Fruit fly (Drosophila melanogaster) whole organism, embryonic: ENCODE results near the gene gro.

Experiments used
- Abd-B ChIP-seq: fragments of 200-800 bp; sonication (Bioruptor generic); optimal IDR thresholded peaks from 2 replicates; lab custom pipeline; 2018; ENCODE audit warnings: missing biosample characterization, mild to moderate bottlenecking, missing genetic modification characterization, moderate library complexity
- C15 ChIP-seq: fragments of 200-800 bp; sonication (Bioruptor generic); IDR thresholded peaks from 3 replicates; pipeline ENCODE4 v1.3.6; 2022; ENCODE audit warnings: missing biosample characterization, missing genetic modification characterization
- CG11456 ChIP-seq: fragments of 200-800 bp; sonication (Bioruptor generic); IDR thresholded peaks from 3 replicates; pipeline ENCODE4 v1.3.6; 2022; ENCODE audit warnings: missing biosample characterization, missing genetic modification characterization
- CG18262 ChIP-seq: fragments of 200-800 bp; optimal IDR thresholded peaks from 3 replicates; lab custom pipeline; 2019; ENCODE audit warnings: missing biosample characterization, mild to moderate bottlenecking, missing genetic modification characterization, moderate library complexity
- CG18599 ChIP-seq: fragments of 200-800 bp; sonication (Bioruptor generic); optimal IDR thresholded peaks from 3 replicates; lab custom pipeline; 2017; ENCODE audit warnings: missing biosample characterization, missing genetic modification characterization, mild to moderate bottlenecking, moderate library complexity, missing genetic modification reagents
- CG2712 ChIP-seq: fragments of 200-800 bp; optimal IDR thresholded peaks from 3 replicates; lab custom pipeline; 2019; ENCODE audit warnings: missing biosample characterization, mild to moderate bottlenecking, missing genetic modification characterization, moderate library complexity
- CG3163 ChIP-seq: fragments of 200-800 bp; sonication (Bioruptor generic); optimal IDR thresholded peaks from 3 replicates; lab custom pipeline; 2016; ENCODE audit warnings: missing biosample characterization, missing genetic modification characterization
- CG33213 ChIP-seq: fragments of 200-800 bp; sonication (Bioruptor generic); optimal IDR thresholded peaks from 3 replicates; lab custom pipeline; 2016; ENCODE audit warnings: missing biosample characterization, missing genetic modification characterization
- CG6791 ChIP-seq: fragments of 200-800 bp; sonication (Bioruptor generic); IDR thresholded peaks from 3 replicates; pipeline ENCODE4 v1.3.6; 2022; ENCODE audit warnings: missing biosample characterization, missing genetic modification characterization; ENCODE audit not compliant: partially characterized antibody
- CG7786 ChIP-seq: fragments of 200-800 bp; sonication (Bioruptor generic); optimal IDR thresholded peaks from 2 replicates; lab custom pipeline; 2016; ENCODE audit warnings: missing biosample characterization, missing genetic modification characterization
- CG8281 ChIP-seq: fragments of 200-800 bp; sonication (Bioruptor generic); optimal IDR thresholded peaks from 2 replicates; lab custom pipeline; 2018; ENCODE audit warnings: missing biosample characterization, mild to moderate bottlenecking, missing genetic modification characterization, moderate library complexity
- Chrac-16 ChIP-seq: fragments of 200-800 bp; sonication (Bioruptor generic); optimal IDR thresholded peaks from 3 replicates; lab custom pipeline; 2016; ENCODE audit warnings: missing biosample characterization, missing genetic modification characterization
- CkIIα-i1 ChIP-seq: fragments of 200-800 bp; sonication (Bioruptor generic); IDR thresholded peaks from 2 replicates; pipeline ENCODE4 v1.3.6; 2022; ENCODE audit warnings: missing biosample characterization, missing genetic modification characterization
- Dad ChIP-seq: fragments of 200-800 bp; sonication (Bioruptor generic); optimal IDR thresholded peaks from 3 replicates; lab custom pipeline; 2016; ENCODE audit warnings: missing biosample characterization, missing genetic modification characterization
- E2f1 ChIP-seq: fragments of 200-800 bp; sonication (Bioruptor generic); IDR thresholded peaks from 2 replicates; pipeline ENCODE4 v1.3.6; 2022; ENCODE audit warnings: missing biosample characterization, missing genetic modification characterization
- Fer1 ChIP-seq: fragments of 200-800 bp; sonication (Bioruptor generic); optimal IDR thresholded peaks from 2 replicates; lab custom pipeline; 2017; ENCODE audit warnings: missing biosample characterization, mild to moderate bottlenecking, missing genetic modification characterization
- Gsc ChIP-seq: fragments of 200-800 bp; sonication (Bioruptor generic); IDR thresholded peaks from 2 replicates; pipeline ENCODE4 v1.3.6; 2022; ENCODE audit warnings: missing biosample characterization, missing genetic modification characterization
- Hand ChIP-seq: fragments of 200-800 bp; sonication (Bioruptor generic); optimal IDR thresholded peaks from 2 replicates; lab custom pipeline; 2017; ENCODE audit warnings: mild to moderate bottlenecking, missing biosample characterization, missing genetic modification reagents, missing genetic modification characterization
- Lhr ChIP-seq: fragments of 200-800 bp; sonication (Bioruptor generic); optimal IDR thresholded peaks from 3 replicates; lab custom pipeline; 2017; ENCODE audit warnings: mild to moderate bottlenecking, missing biosample characterization, missing genetic modification reagents, missing genetic modification characterization
- Mes4 ChIP-seq: fragments of 200-800 bp; sonication (Bioruptor generic); optimal IDR thresholded peaks from 2 replicates; lab custom pipeline; 2016; ENCODE audit warnings: missing biosample characterization, missing genetic modification characterization
- Myb ChIP-seq: fragments of 200-800 bp; sonication (Bioruptor generic); optimal IDR thresholded peaks from 2 replicates; lab custom pipeline; 2016; ENCODE audit warnings: missing biosample characterization, missing genetic modification characterization
- NC2α ChIP-seq: fragments of 200-800 bp; sonication (Bioruptor generic); optimal IDR thresholded peaks from 2 replicates; lab custom pipeline; 2016; ENCODE audit warnings: missing biosample characterization, missing genetic modification characterization
- Nf-YC ChIP-seq: fragments of 200-800 bp; optimal IDR thresholded peaks from 3 replicates; lab custom pipeline; 2019; ENCODE audit warnings: missing biosample characterization, mild to moderate bottlenecking, missing genetic modification characterization, moderate library complexity
- Rx ChIP-seq: fragments of 200-800 bp; sonication (Bioruptor generic); IDR thresholded peaks from 2 replicates; pipeline ENCODE4 v1.3.6; 2022; ENCODE audit warnings: missing biosample characterization, missing genetic modification characterization
- Sox102F ChIP-seq: fragments of 200-800 bp; sonication (Bioruptor generic); optimal IDR thresholded peaks from 2 replicates; lab custom pipeline; 2018; ENCODE audit warnings: missing biosample characterization, mild to moderate bottlenecking, missing genetic modification characterization, moderate library complexity
- Sry-β ChIP-seq: fragments of 200-800 bp; sonication (Bioruptor generic); optimal IDR thresholded peaks from 2 replicates; lab custom pipeline; 2018; ENCODE audit warnings: missing biosample characterization, mild to moderate bottlenecking, missing genetic modification characterization, moderate library complexity
- Ssrp ChIP-seq: fragments of 200-800 bp; sonication (Bioruptor generic); optimal IDR thresholded peaks from 2 replicates; lab custom pipeline; 2018; ENCODE audit warnings: missing biosample characterization, mild to moderate bottlenecking, missing genetic modification characterization, moderate library complexity
- Stat92E ChIP-seq, 3 experiments: fragments of >200 bp in 2 of 3; fragments of 200-800 bp in 1 of 3; sonication (Bioruptor generic) in 1 of 3; optimal IDR thresholded peaks; 2 replicates each; lab custom pipeline; 2017 to 2019; ENCODE audit warnings: missing biosample characterization in 3 of 3, missing genetic modification characterization in 3 of 3, mild to moderate bottlenecking in 1 of 3, moderate library complexity in 1 of 3
- Usf ChIP-seq: fragments of 200-800 bp; sonication (Bioruptor generic); optimal IDR thresholded peaks from 2 replicates; lab custom pipeline; 2017; ENCODE audit warnings: missing genotype, missing biosample characterization, missing genetic modification characterization
- Vsx1 ChIP-seq: fragments of 200-800 bp; sonication (Bioruptor generic); optimal IDR thresholded peaks from 2 replicates; lab custom pipeline; 2017; ENCODE audit warnings: missing biosample characterization, mild to moderate bottlenecking, missing genetic modification characterization, missing genetic modification reagents
- amos ChIP-seq: fragments of 200-800 bp; sonication (Bioruptor generic); IDR thresholded peaks from 2 replicates; pipeline ENCODE4 v1.3.6; 2022; ENCODE audit warnings: missing biosample characterization, missing genetic modification characterization; ENCODE audit not compliant: partially characterized antibody
- caup ChIP-seq: fragments of 200-800 bp; sonication (Bioruptor generic); optimal IDR thresholded peaks from 3 replicates; lab custom pipeline; 2017; ENCODE audit warnings: missing biosample characterization, mild to moderate bottlenecking, missing genetic modification characterization, moderate library complexity; ENCODE audit not compliant: severe bottlenecking
- croc ChIP-seq: fragments of 200-800 bp; sonication (Bioruptor generic); conservative IDR thresholded peaks from 3 replicates; pipeline ENCODE4 v1.3.6; 2022; ENCODE audit warnings: missing biosample characterization, missing genetic modification characterization
- dati ChIP-seq: fragments of 200-800 bp; sonication (Bioruptor generic); IDR thresholded peaks from 2 replicates; pipeline ENCODE4 v1.3.6; 2022; ENCODE audit warnings: missing biosample characterization, missing genetic modification characterization
- ems ChIP-seq: fragments of 200-800 bp; sonication (Bioruptor generic); optimal IDR thresholded peaks from 3 replicates; lab custom pipeline; 2016; ENCODE audit warnings: missing biosample characterization, missing genetic modification characterization
- ftz-f1 ChIP-seq: fragments of 200-800 bp; sonication (Bioruptor generic); optimal IDR thresholded peaks from 2 replicates; lab custom pipeline; 2016; ENCODE audit warnings: missing biosample characterization, missing genetic modification characterization
- grau ChIP-seq: fragments of 200-800 bp; optimal IDR thresholded peaks from 3 replicates; lab custom pipeline; 2019; ENCODE audit warnings: missing biosample characterization, mild to moderate bottlenecking, missing genetic modification characterization, moderate library complexity
- ham ChIP-seq: fragments of 200-800 bp; sonication (Bioruptor generic); IDR thresholded peaks from 2 replicates; pipeline ENCODE4 v1.3.6; 2022; ENCODE audit warnings: missing biosample characterization, missing genetic modification characterization
- hbn ChIP-seq: fragments of 200-800 bp; sonication (Bioruptor generic); IDR thresholded peaks from 2 replicates; pipeline ENCODE4 v1.3.6; 2022; ENCODE audit warnings: missing biosample characterization, missing genetic modification characterization; ENCODE audit not compliant: partially characterized antibody
- jigr1 ChIP-seq: fragments of 200-800 bp; sonication (Bioruptor generic); IDR thresholded peaks from 3 replicates; pipeline ENCODE4 v1.3.6; 2022; ENCODE audit warnings: missing biosample characterization, missing genetic modification characterization
- klu ChIP-seq: fragments of 200-800 bp; sonication (Bioruptor generic); IDR thresholded peaks from 2 replicates; pipeline ENCODE4 v1.3.6; 2022; ENCODE audit warnings: missing biosample characterization, missing genetic modification characterization
- lab ChIP-seq: fragments of 200-800 bp; sonication (Bioruptor generic); optimal IDR thresholded peaks from 3 replicates; lab custom pipeline; 2017; ENCODE audit warnings: missing biosample characterization, missing genetic modification characterization, mild to moderate bottlenecking, moderate library complexity, missing genetic modification reagents
- mld ChIP-seq: fragments of 200-800 bp; sonication (Bioruptor generic); IDR thresholded peaks from 3 replicates; pipeline ENCODE4 v1.3.6; 2022; ENCODE audit warnings: missing biosample characterization, missing genetic modification characterization; ENCODE audit not compliant: partially characterized antibody
- nerfin-2 ChIP-seq: fragments of 200-800 bp; sonication (Bioruptor generic); IDR thresholded peaks from 2 replicates; pipeline ENCODE4 v1.3.6; 2022; ENCODE audit warnings: missing biosample characterization, missing genetic modification characterization; ENCODE audit not compliant: partially characterized antibody
- p53 ChIP-seq: fragments of 200-800 bp; sonication (Bioruptor generic); optimal IDR thresholded peaks from 2 replicates; lab custom pipeline; 2016; ENCODE audit warnings: missing biosample characterization, missing genetic modification characterization
- row ChIP-seq: fragments of 200-800 bp; sonication (Bioruptor generic); IDR thresholded peaks from 3 replicates; pipeline ENCODE4 v1.3.6; 2022; ENCODE audit warnings: missing biosample characterization, missing genetic modification characterization
- run ChIP-seq: fragments of 200-800 bp; sonication (Bioruptor generic); optimal IDR thresholded peaks from 3 replicates; lab custom pipeline; 2018; ENCODE audit warnings: missing biosample characterization, mild to moderate bottlenecking, missing genetic modification characterization
- sd ChIP-seq: fragments of 200-800 bp; sonication (Bioruptor generic); optimal IDR thresholded peaks from 3 replicates; lab custom pipeline; 2018; ENCODE audit warnings: missing biosample characterization, mild to moderate bottlenecking, missing genetic modification characterization, moderate library complexity
- slbo ChIP-seq: fragments of 200-800 bp; sonication (Bioruptor generic); IDR thresholded peaks from 2 replicates; pipeline ENCODE4 v1.3.6; 2022; ENCODE audit warnings: missing biosample characterization, missing genetic modification characterization
- trh ChIP-seq: fragments of 200-800 bp; sonication (Bioruptor generic); optimal IDR thresholded peaks from 2 replicates; lab custom pipeline; 2016; ENCODE audit warnings: missing biosample characterization, missing genetic modification characterization

Gene gro

DNA sequence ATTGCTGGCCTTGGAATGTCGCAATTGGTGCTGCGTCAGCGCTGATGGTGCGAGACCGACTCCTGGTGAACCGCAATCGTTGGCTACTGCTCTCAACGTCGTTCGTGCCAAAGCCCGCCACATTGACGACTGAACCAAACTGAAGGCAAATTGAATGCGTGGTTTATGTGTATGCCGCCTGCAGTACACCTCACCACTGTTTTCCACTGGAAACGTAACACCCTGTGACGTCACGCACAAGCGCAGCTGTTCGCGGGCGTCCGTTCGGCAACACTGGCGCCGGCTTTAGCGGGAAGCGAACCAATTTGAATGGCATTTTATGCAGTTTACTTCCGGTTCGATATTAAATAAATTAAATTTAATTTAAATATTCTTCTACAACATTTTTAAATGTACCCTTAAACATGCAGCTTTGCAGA, 13.7 kb downstream of the gro start, which contains the start of gene Cmpk (continued):
- peak; percentile 95 for TF ChIP-seq ftz-f1 (GFP tag; lab: Kevin White, UChicago)
- TF ChIP-seq C15, result no peak
- peak; percentile 2 for TF ChIP-seq Ssrp (tag; lab: Kevin White, UChicago)
- no peak for TF ChIP-seq dati (GFP tag; lab: Robert Waterston, UW)
- TF ChIP-seq Dad (GFP tag; lab: Kevin White, UChicago), result no peak
- TF ChIP-seq CG2712 (tag; lab: Kevin White, UChicago), result peak; percentile 73
- peak; percentile 14 for TF ChIP-seq CG8281 (tag; lab: Kevin White, UChicago)
- peak; percentile 91 for TF ChIP-seq caup
- TF ChIP-seq klu (GFP tag; lab: Robert Waterston, UW), result no peak
- no peak for TF ChIP-seq run (tag; lab: Kevin White, UChicago)
- TF ChIP-seq CG6791, result no peak
- TF ChIP-seq CG11456 (GFP tag; lab: Robert Waterston, UW), result peak; percentile 78
- peak; percentile 51; the same call in 2 of the 3 replicates for TF ChIP-seq row (GFP tag; lab: Robert Waterston, UW)
- TF ChIP-seq Nf-YC (tag; lab: Kevin White, UChicago), result peak; percentile 57
- TF ChIP-seq croc (GFP tag; lab: Robert Waterston, UW), result no peak
- TF ChIP-seq ham (GFP tag; lab: Robert Waterston, UW), result no peak
- TF ChIP-seq Sox102F (GFP tag; lab: Kevin White, UChicago), result no peak
- TF ChIP-seq NC2α (GFP tag; lab: Kevin White, UChicago), result no peak
- TF ChIP-seq Fer1 (GFP tag; lab: Kevin White, UChicago), result peak; percentile 88
- peak; percentile 46 for TF ChIP-seq Sry-β
- peak; percentile 42; the same call in 1 of the 2 replicates for TF ChIP-seq amos
- peak; percentile 60 for TF ChIP-seq sd (tag; lab: Kevin White, UChicago)
- TF ChIP-seq Gsc (GFP tag; lab: Robert Waterston, UW), result no peak
- no peak for TF ChIP-seq Abd-B (GFP tag; lab: Kevin White, UChicago)
- peak; percentile 57 for TF ChIP-seq CG18262 (tag; lab: Kevin White, UChicago)
- peak; percentile 26 for TF ChIP-seq Hand (GFP tag; lab: Kevin White, UChicago)
- peak; percentile 16 for TF ChIP-seq ems
- peak; percentile 34 for TF ChIP-seq Usf (GFP tag; lab: Kevin White, UChicago)
- peak; percentile 48 for TF ChIP-seq Myb (GFP tag; lab: Kevin White, UChicago)
- peak; percentile 62 for TF ChIP-seq grau (tag; lab: Kevin White, UChicago)
- no peak for TF ChIP-seq p53 (GFP tag; lab: Kevin White, UChicago)
- no peak for TF ChIP-seq Vsx1 (GFP tag; lab: Kevin White, UChicago)
- TF ChIP-seq nerfin-2 (GFP tag; lab: Robert Waterston, UW), result no peak
- no peak for TF ChIP-seq CG3163 (GFP tag; lab: Kevin White, UChicago)
- TF ChIP-seq CG18599 (GFP tag; lab: Kevin White, UChicago), result peak; percentile 84
- TF ChIP-seq trh (GFP tag; lab: Kevin White, UChicago), result no peak
- no peak for TF ChIP-seq mld (GFP tag; lab: Robert Waterston, UW)
- TF ChIP-seq Mes4 (GFP tag; lab: Kevin White, UChicago), result peak; percentile 39
- peak; percentile 17 for TF ChIP-seq Chrac-16
- peak; percentile 39 for TF ChIP-seq CG7786 (GFP tag; lab: Kevin White, UChicago)
- peak; percentile 52 for TF ChIP-seq slbo (GFP tag; lab: Robert Waterston, UW)
- peak; percentile 27; the same call in 1 of the 2 replicates for TF ChIP-seq hbn (GFP tag; lab: Robert Waterston, UW)
- peak; percentile 92 for TF ChIP-seq lab (GFP tag; lab: Kevin White, UChicago)
- TF ChIP-seq Stat92E (GFP tag; optimal IDR thresholded peaks at IDR 0.05; lab: Kevin White, UChicago), result peak in 1 of 3 experiments; percentile 41
- peak; percentile 11 for TF ChIP-seq CG33213 (GFP tag; lab: Kevin White, UChicago)
- peak; percentile 29; the same call in 1 of the 2 replicates for TF ChIP-seq Rx (GFP tag; lab: Robert Waterston, UW)
- TF ChIP-seq CkIIα-i1 (GFP tag; lab: Robert Waterston, UW), result no peak
- peak; percentile 70 for TF ChIP-seq E2f1 (GFP tag; lab: Robert Waterston, UW)
- no peak for TF ChIP-seq jigr1
- TF ChIP-seq Lhr (GFP tag; lab: Kevin White, UChicago), result peak; percentile 39
